Worm (Caenorhabditis elegans) whole organism, L1 larva: ENCODE measurements around the gene F08F3.10.
A peak's percentile ranks its signal among the peaks of the same experiment; 100 is the strongest.

Source experiments
- C16A3.4 ChIP-seq: fragments of 150-350 bp; optimal IDR thresholded peaks from 2 replicates; lab custom pipeline; 2014; ENCODE audit warnings: missing biosample characterization, missing genetic modification characterization
- alr-1 ChIP-seq: fragments of 200-800 bp; sonication (Bioruptor generic); optimal IDR thresholded peaks from 2 replicates; lab custom pipeline; 2018; ENCODE audit warnings: borderline replicate concordance, mild to moderate bottlenecking, missing genetic modification characterization, missing compliant biosample characterization
- ama-1 ChIP-seq: fragments of 150-350 bp; optimal IDR thresholded peaks from 2 replicates; lab custom pipeline; 2014
- ceh-63 ChIP-seq: fragments of 200-800 bp; sonication (Bioruptor generic); optimal IDR thresholded peaks from 2 replicates; lab custom pipeline; 2018; ENCODE audit warnings: mild to moderate bottlenecking, missing genetic modification characterization, missing compliant biosample characterization
- ceh-90 ChIP-seq: sonication (generic microtip); optimal IDR thresholded peaks from 2 replicates; lab custom pipeline; 2016; ENCODE audit warnings: missing genetic modification characterization, missing compliant biosample characterization
- dsc-1 ChIP-seq: sonication (generic microtip); optimal IDR thresholded peaks from 2 replicates; lab custom pipeline; 2016; ENCODE audit warnings: mild to moderate bottlenecking, missing genetic modification characterization, missing compliant biosample characterization
- egl-13 ChIP-seq: sonication (generic microtip); optimal IDR thresholded peaks from 2 replicates; lab custom pipeline; 2016; ENCODE audit warnings: missing genotype, missing genetic modification reagents, missing genetic modification characterization, missing compliant biosample characterization
- elt-3 ChIP-seq, 6 experiments: fragments of 150-350 bp in 1 of 6; sonication (generic microtip); optimal IDR thresholded peaks; 2 replicates each; lab custom pipeline; 2017 to 2018; ENCODE audit warnings: missing biosample characterization in 6 of 6, missing genetic modification characterization in 6 of 6, inconsistent platforms in 1 of 6
- ets-5 ChIP-seq: fragments of 200-800 bp; sonication (Bioruptor generic); IDR thresholded peaks from 2 replicates; pipeline ENCODE4 v1.3.6; 2022; ENCODE audit warnings: missing genetic modification characterization, missing compliant biosample characterization
- fkh-10 ChIP-seq: sonication (generic microtip); optimal IDR thresholded peaks from 2 replicates; lab custom pipeline; 2017; ENCODE audit warnings: missing biosample characterization, missing genetic modification reagents, missing genetic modification characterization
- fkh-4 ChIP-seq: sonication (generic microtip); optimal IDR thresholded peaks from 2 replicates; lab custom pipeline; 2016; ENCODE audit warnings: missing compliant biosample characterization, missing genetic modification characterization, borderline replicate concordance
- hpl-2 ChIP-seq: fragments of 150-350 bp; optimal IDR thresholded peaks from 2 replicates; lab custom pipeline; 2014; ENCODE audit warnings: missing biosample characterization, missing genetic modification reagents, missing genetic modification characterization
- irx-1 ChIP-seq: sonication (generic microtip); optimal IDR thresholded peaks from 2 replicates; lab custom pipeline; 2016; ENCODE audit warnings: missing genetic modification characterization, missing compliant biosample characterization
- lin-14 ChIP-seq: fragments of 200-800 bp; sonication (Bioruptor generic); optimal IDR thresholded peaks from 2 replicates; lab custom pipeline; 2018; ENCODE audit warnings: mild to moderate bottlenecking, missing genetic modification characterization, moderate library complexity, missing compliant biosample characterization
- lin-15B ChIP-seq: fragments of 150-350 bp; sonication (generic microtip); optimal IDR thresholded peaks from 3 replicates; lab custom pipeline; 2014; ENCODE audit warnings: missing biosample characterization, missing genetic modification characterization
- lin-39 ChIP-seq: fragments of 150-350 bp; optimal IDR thresholded peaks from 2 replicates; lab custom pipeline; 2014; ENCODE audit warnings: missing biosample characterization, missing genetic modification reagents, missing genetic modification characterization
- lsy-2 ChIP-seq, 2 experiments: fragments of 150-350 bp; optimal IDR thresholded peaks; 2 replicates each; lab custom pipeline; 2014; ENCODE audit warnings: missing biosample characterization in 2 of 2, missing genetic modification characterization in 2 of 2
- mdl-1 ChIP-seq, 2 experiments: fragments of 150-350 bp; optimal IDR thresholded peaks; 2 replicates each; lab custom pipeline; 2014 to 2017; ENCODE audit warnings: missing biosample characterization in 2 of 2, missing genetic modification characterization in 2 of 2, inconsistent platforms in 1 of 2
- nhr-11 ChIP-seq: fragments of 150-350 bp; optimal IDR thresholded peaks from 2 replicates; lab custom pipeline; 2014; ENCODE audit warnings: missing biosample characterization, missing genetic modification characterization
- nhr-12 ChIP-seq: sonication (generic microtip); optimal IDR thresholded peaks from 2 replicates; lab custom pipeline; 2017; ENCODE audit warnings: missing biosample characterization, missing genetic modification characterization
- nhr-19 ChIP-seq: fragments of 200-800 bp; sonication (Bioruptor generic); conservative IDR thresholded peaks from 2 replicates; pipeline ENCODE4 v1.3.6; 2022; ENCODE audit warnings: missing genetic modification characterization, missing compliant biosample characterization
- nhr-20 ChIP-seq: sonication (generic microtip); optimal IDR thresholded peaks from 2 replicates; lab custom pipeline; 2016; ENCODE audit warnings: mild to moderate bottlenecking, missing genetic modification characterization, missing compliant biosample characterization
- nhr-237 ChIP-seq: fragments of 150-350 bp; optimal IDR thresholded peaks from 2 replicates; lab custom pipeline; 2014; ENCODE audit warnings: missing biosample characterization, missing genetic modification characterization
- nhr-28 ChIP-seq: fragments of 150-350 bp; optimal IDR thresholded peaks from 2 replicates; lab custom pipeline; 2014; ENCODE audit warnings: missing biosample characterization, missing genetic modification characterization
- nhr-47 ChIP-seq: sonication (generic microtip); optimal IDR thresholded peaks from 2 replicates; lab custom pipeline; 2016; ENCODE audit warnings: mild to moderate bottlenecking, missing genetic modification characterization, moderate library complexity, missing compliant biosample characterization
- nhr-71 ChIP-seq: sonication (generic microtip); optimal IDR thresholded peaks from 2 replicates; lab custom pipeline; 2016; ENCODE audit warnings: mild to moderate bottlenecking, missing genetic modification characterization, moderate library complexity, missing compliant biosample characterization
- nhr-77 ChIP-seq: fragments of 150-350 bp; optimal IDR thresholded peaks from 2 replicates; lab custom pipeline; 2014; ENCODE audit warnings: missing biosample characterization, missing genetic modification characterization
- nhr-85 ChIP-seq: sonication (generic microtip); peaks from one replicate; lab custom pipeline; 2016; ENCODE audit warnings: missing genetic modification characterization, inconsistent platforms, missing compliant biosample characterization
- pag-3 ChIP-seq: sonication (generic microtip); optimal IDR thresholded peaks from 2 replicates; lab custom pipeline; 2017; ENCODE audit warnings: missing genetic modification characterization, mild to moderate bottlenecking, missing compliant biosample characterization, antibody characterized with exemption, borderline replicate concordance; ENCODE audit not compliant: insufficient read depth
- pqm-1 ChIP-seq: sonication (generic microtip); optimal IDR thresholded peaks from 3 replicates; lab custom pipeline; 2017; ENCODE audit warnings: missing biosample characterization, missing genetic modification characterization
- skn-1 ChIP-seq: fragments of 150-350 bp; optimal IDR thresholded peaks from 2 replicates; lab custom pipeline; 2014; ENCODE audit warnings: missing biosample characterization, missing genetic modification characterization
- snpc-4 ChIP-seq: fragments of 150-350 bp; optimal IDR thresholded peaks from 2 replicates; lab custom pipeline; 2014; ENCODE audit warnings: missing biosample characterization, missing genetic modification characterization
- sptf-1 ChIP-seq: fragments of 150-350 bp; optimal IDR thresholded peaks from 2 replicates; lab custom pipeline; 2014; ENCODE audit warnings: missing biosample characterization, missing genetic modification characterization
- sup-37 ChIP-seq: fragments of 200-800 bp; sonication (Bioruptor generic); optimal IDR thresholded peaks from 2 replicates; lab custom pipeline; 2018; ENCODE audit warnings: mild to moderate bottlenecking, missing genetic modification characterization, missing compliant biosample characterization
- swsn-7 ChIP-seq: sonication (generic microtip); optimal IDR thresholded peaks from 2 replicates; lab custom pipeline; 2016; ENCODE audit warnings: missing genetic modification characterization, missing compliant biosample characterization
- tbx-2 ChIP-seq: sonication (generic microtip); optimal IDR thresholded peaks from 2 replicates; lab custom pipeline; 2016; ENCODE audit warnings: missing genetic modification characterization, missing compliant biosample characterization
- tlp-1 ChIP-seq: fragments of 150-350 bp; optimal IDR thresholded peaks from 2 replicates; lab custom pipeline; 2014; ENCODE audit warnings: missing biosample characterization, missing genetic modification characterization
- unc-62 ChIP-seq: fragments of 150-350 bp; optimal IDR thresholded peaks from 2 replicates; lab custom pipeline; 2014; ENCODE audit warnings: missing biosample characterization, missing genetic modification reagents, missing genetic modification characterization
- unc-86 ChIP-seq: sonication (generic microtip); optimal IDR thresholded peaks from 2 replicates; lab custom pipeline; 2016; ENCODE audit warnings: missing genetic modification characterization, missing compliant biosample characterization
- xbp-1 ChIP-seq: sonication (generic microtip); optimal IDR thresholded peaks from 2 replicates; lab custom pipeline; 2016; ENCODE audit warnings: missing genetic modification characterization, missing compliant biosample characterization
- zag-1 ChIP-seq: fragments of 150-350 bp; optimal IDR thresholded peaks from 2 replicates; lab custom pipeline; 2014; ENCODE audit warnings: missing biosample characterization, missing genetic modification characterization
- ztf-4 ChIP-seq: fragments of 150-350 bp; optimal IDR thresholded peaks from 2 replicates; lab custom pipeline; 2014; ENCODE audit warnings: missing biosample characterization, missing genetic modification characterization

Gene F08F3.10

ce11 chrV:5447057-5447456, 33.9 kb downstream of the F08F3.10 start:
- TF ChIP-seq ztf-4 (tag; lab: Kevin White, UChicago): no peak
- TF ChIP-seq xbp-1 (tag; lab: Kevin White, UChicago): no peak
- TF ChIP-seq mdl-1 (tag; optimal IDR thresholded peaks at IDR 0.05; lab: Kevin White, UChicago): no peak
- TF ChIP-seq hpl-2: no peak
- TF ChIP-seq ceh-90 (tag; lab: Kevin White, UChicago): no peak
- TF ChIP-seq alr-1: no peak
- TF ChIP-seq irx-1: no peak
- TF ChIP-seq lin-39 (tag; lab: Kevin White, UChicago): no peak
- no peak for TF ChIP-seq fkh-10 (GFP tag; lab: Kevin White, UChicago)
- TF ChIP-seq nhr-77: no peak
- no peak for TF ChIP-seq snpc-4 (tag; lab: Kevin White, UChicago)
- TF ChIP-seq dsc-1 (tag; lab: Kevin White, UChicago): peak; percentile 89
- TF ChIP-seq unc-86 (tag; lab: Kevin White, UChicago): no peak
- no peak for TF ChIP-seq nhr-19 (GFP tag; lab: Robert Waterston, UW)
- peak; percentile 63 for TF ChIP-seq fkh-4 (tag; lab: Kevin White, UChicago)
- TF ChIP-seq nhr-11: no peak

ce11 chrV:5450742-5451141, 37.6 kb downstream of the F08F3.10 start:
- TF ChIP-seq tlp-1 (tag; lab: Kevin White, UChicago) (no peak), tbx-2 (tag; lab: Kevin White, UChicago) (no peak), ama-1 (lab: Kevin White, UChicago) (no peak)

DNA sequence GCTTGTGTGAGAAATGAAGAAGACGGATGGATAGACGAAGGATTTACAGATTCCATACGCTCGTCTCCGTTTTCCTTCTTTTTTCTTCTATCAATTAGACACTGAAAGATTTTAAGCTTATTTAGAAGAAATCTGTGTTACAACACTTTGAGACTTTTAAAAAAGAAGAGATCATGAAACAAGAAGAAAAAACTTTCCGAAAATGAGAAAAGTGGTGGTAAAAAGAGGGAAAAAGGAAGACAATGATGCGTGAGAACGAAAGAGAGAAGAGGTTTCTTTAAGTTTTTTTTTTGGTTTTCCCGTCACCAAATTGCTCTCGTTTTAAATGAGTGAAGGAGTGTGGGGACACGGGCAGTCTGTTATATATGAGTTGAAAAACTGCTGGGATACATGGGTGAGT, 40.5 kb downstream of the F08F3.10 start, which contains the start of gene glc-3:
glc-3 (minus strand) TSS at position 101 of the 400 bp plus-strand sequence.
- no peak for TF ChIP-seq nhr-85
- TF ChIP-seq unc-86 (tag; lab: Kevin White, UChicago): no peak
- TF ChIP-seq C16A3.4: no peak
- no peak for TF ChIP-seq elt-3 (tag; optimal IDR thresholded peaks at IDR 0.05; lab: Kevin White, UChicago)
- no peak for TF ChIP-seq ceh-63
- no peak for TF ChIP-seq lsy-2 (tag; optimal IDR thresholded peaks at IDR 0.05; lab: Kevin White, UChicago)
- TF ChIP-seq irx-1: no peak
- no peak for TF ChIP-seq zag-1

DNA sequence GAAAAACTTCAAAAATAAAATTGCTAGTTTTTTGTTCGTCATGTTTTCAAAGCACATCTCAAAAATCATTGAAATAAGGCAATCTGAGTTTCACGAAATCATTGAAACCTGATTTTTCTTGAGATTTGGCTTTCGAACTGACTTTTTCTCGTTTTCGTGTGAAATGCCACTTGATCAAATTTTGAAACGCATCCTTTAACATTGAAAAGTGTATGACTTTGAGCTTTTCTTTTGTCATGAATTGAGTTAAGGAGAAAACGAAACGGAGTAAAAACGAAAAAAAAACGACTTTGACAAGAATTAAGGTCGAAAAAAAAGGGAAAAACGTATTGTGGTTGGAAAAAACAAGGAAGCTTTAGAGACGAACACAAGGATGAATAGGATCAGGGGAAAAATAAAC, 41.8 kb downstream of the F08F3.10 start:
- TF ChIP-seq fkh-10 (GFP tag; lab: Kevin White, UChicago) (peak; percentile 72), lin-15B (no peak), nhr-237 (no peak), lin-14 (peak; percentile 16)

ce11 chrV:5459806-5460205, 46.7 kb downstream of the F08F3.10 start, which contains the start of gene ZC317.2:
Gene ZC317.2, plus strand, starts transcription at chrV:5460106.
- TF ChIP-seq ets-5 (GFP tag; lab: Robert Waterston, UW): no peak
- TF ChIP-seq egl-13: no peak
- TF ChIP-seq nhr-20 (tag; lab: Kevin White, UChicago): no peak
- no peak for TF ChIP-seq nhr-12 (tag; lab: Kevin White, UChicago)
- no peak for TF ChIP-seq swsn-7 (tag; lab: Kevin White, UChicago)
- no peak for TF ChIP-seq pag-3
- TF ChIP-seq ceh-63: no peak
- TF ChIP-seq sptf-1: no peak
- no peak for TF ChIP-seq irx-1
- no peak for TF ChIP-seq unc-62 (GFP tag; lab: Kevin White, UChicago)
- no peak for TF ChIP-seq nhr-47 (tag; lab: Kevin White, UChicago)
- TF ChIP-seq elt-3 (tag; optimal IDR thresholded peaks at IDR 0.05; lab: Kevin White, UChicago): no peak
- TF ChIP-seq mdl-1 (tag; optimal IDR thresholded peaks at IDR 0.05; lab: Kevin White, UChicago): no peak
- no peak for TF ChIP-seq pqm-1 (tag; lab: Kevin White, UChicago)
- TF ChIP-seq skn-1 (tag; lab: Kevin White, UChicago): no peak
- no peak for TF ChIP-seq nhr-71 (tag; lab: Kevin White, UChicago)
- TF ChIP-seq nhr-28 (tag; lab: Kevin White, UChicago): no peak
- no peak for TF ChIP-seq sup-37 (GFP tag; lab: Kevin White, UChicago)
- TF ChIP-seq, all 84 proteins: peak for 0
